Worm (Caenorhabditis elegans) whole organism, L4 larva: ENCODE data around the gene C08D8.1.

ENCODE experiments used
- aly-2 ChIP-seq: sonication (generic microtip); optimal IDR thresholded peaks from 2 replicates; lab custom pipeline; 2018; ENCODE audit warnings: missing biosample characterization, missing genetic modification characterization
- ceh-82 ChIP-seq: sonication (generic microtip); optimal IDR thresholded peaks from 2 replicates; lab custom pipeline; 2017; ENCODE audit warnings: missing biosample characterization, missing genetic modification characterization
- egl-27 ChIP-seq: sonication (generic microtip); optimal IDR thresholded peaks from 3 replicates; lab custom pipeline; 2017; ENCODE audit warnings: missing biosample characterization, missing genetic modification reagents, missing genetic modification characterization
- mdl-1 ChIP-seq, 2 experiments: fragments of 150-350 bp in 1 of 2; sonication (generic microtip) in 1 of 2; optimal IDR thresholded peaks; 2 replicates each; lab custom pipeline; 2014 to 2017; ENCODE audit warnings: missing biosample characterization in 2 of 2, missing genetic modification characterization in 2 of 2
- nhr-28 ChIP-seq: fragments of 150-350 bp; optimal IDR thresholded peaks from 2 replicates; lab custom pipeline; 2014; ENCODE audit warnings: missing biosample characterization, missing genetic modification characterization
- unc-130 ChIP-seq: sonication (generic microtip); optimal IDR thresholded peaks from 2 replicates; lab custom pipeline; 2016; ENCODE audit warnings: missing genetic modification reagents, missing genetic modification characterization, missing compliant biosample characterization

- TF ChIP-seq egl-27 (tag; lab: Kevin White, UChicago) (no peak), unc-130 (no peak), aly-2 (tag; lab: Kevin White, UChicago) (no peak), mdl-1 (tag; optimal IDR thresholded peaks at IDR 0.05; lab: Kevin White, UChicago) (no peak), ceh-82 (no peak), nhr-28 (no peak)
These were observed 22.0 kb upstream of the C08D8.1 start for ce11 chrV:8323545-8323944.
